Worm (Caenorhabditis elegans) whole organism, late embryonic: ENCODE results near the gene ssp-36.

Experiments used
- C38D4.7 ChIP-seq: fragments of 200-800 bp; sonication (Bioruptor generic); optimal IDR thresholded peaks from 2 replicates; lab custom pipeline; 2018; ENCODE audit warnings: mild to moderate bottlenecking, missing genetic modification characterization, moderate library complexity, missing compliant biosample characterization
- F13H6.1 ChIP-seq: sonication (generic microtip); optimal IDR thresholded peaks from 2 replicates; lab custom pipeline; 2016; ENCODE audit warnings: missing genetic modification characterization, missing compliant biosample characterization
- K02D7.2 ChIP-seq: sonication (generic microtip); optimal IDR thresholded peaks from 2 replicates; lab custom pipeline; 2017; ENCODE audit warnings: mild to moderate bottlenecking, missing genetic modification characterization, missing compliant biosample characterization
- K09A11.1 ChIP-seq: sonication (generic microtip); optimal IDR thresholded peaks from 2 replicates; lab custom pipeline; 2017; ENCODE audit warnings: antibody characterized with exemption, mild to moderate bottlenecking, missing genetic modification characterization, missing compliant biosample characterization; ENCODE audit not compliant: insufficient read depth
- Y22D7AL.16 ChIP-seq: sonication (generic microtip); optimal IDR thresholded peaks from 2 replicates; lab custom pipeline; 2016; ENCODE audit warnings: missing genetic modification characterization, missing compliant biosample characterization
- ceh-14 ChIP-seq: sonication (generic microtip); optimal IDR thresholded peaks from 2 replicates; lab custom pipeline; 2016; ENCODE audit warnings: missing genotype, missing genetic modification characterization, missing compliant biosample characterization
- ceh-19 ChIP-seq: fragments of 200-800 bp; sonication (Bioruptor generic); optimal IDR thresholded peaks from 2 replicates; lab custom pipeline; 2018; ENCODE audit warnings: mild to moderate bottlenecking, missing genetic modification characterization, missing compliant biosample characterization
- ceh-31 ChIP-seq: sonication (generic microtip); optimal IDR thresholded peaks from 2 replicates; lab custom pipeline; 2016; ENCODE audit warnings: missing genetic modification characterization, missing compliant biosample characterization
- ceh-9 ChIP-seq: sonication (generic microtip); optimal IDR thresholded peaks from 2 replicates; lab custom pipeline; 2016; ENCODE audit warnings: mild to moderate bottlenecking, missing genetic modification characterization, inconsistent platforms, missing compliant biosample characterization
- che-1 ChIP-seq: sonication (generic microtip); optimal IDR thresholded peaks from 2 replicates; lab custom pipeline; 2016; ENCODE audit warnings: mild to moderate bottlenecking, missing genetic modification characterization, missing compliant biosample characterization
- dmd-4 ChIP-seq: sonication (generic microtip); optimal IDR thresholded peaks from 2 replicates; lab custom pipeline; 2016; ENCODE audit warnings: borderline replicate concordance, missing genetic modification characterization, missing compliant biosample characterization
- dve-1 ChIP-seq: sonication (generic microtip); optimal IDR thresholded peaks from 2 replicates; lab custom pipeline; 2017; ENCODE audit warnings: antibody characterized with exemption, mild to moderate bottlenecking, missing genetic modification characterization, missing compliant biosample characterization
- elt-2 ChIP-seq: sonication (generic microtip); optimal IDR thresholded peaks from 2 replicates; lab custom pipeline; 2016; ENCODE audit warnings: missing genetic modification reagents, missing genetic modification characterization, missing compliant biosample characterization
- ets-4 ChIP-seq: sonication (generic microtip); optimal IDR thresholded peaks from 2 replicates; lab custom pipeline; 2016; ENCODE audit warnings: missing genetic modification characterization, missing compliant biosample characterization
- eyg-1 ChIP-seq: sonication (generic microtip); optimal IDR thresholded peaks from 2 replicates; lab custom pipeline; 2016; ENCODE audit warnings: missing genotype, missing genetic modification characterization, missing compliant biosample characterization
- fkh-10 ChIP-seq: fragments of 150-350 bp; optimal IDR thresholded peaks from 2 replicates; lab custom pipeline; 2014; ENCODE audit warnings: missing biosample characterization, missing genetic modification reagents, missing genetic modification characterization
- fkh-6 ChIP-seq: sonication (generic microtip); optimal IDR thresholded peaks from 2 replicates; lab custom pipeline; 2016; ENCODE audit warnings: missing genetic modification characterization, missing compliant biosample characterization
- gmeb-2 ChIP-seq: sonication (generic microtip); optimal IDR thresholded peaks from 2 replicates; lab custom pipeline; 2016; ENCODE audit warnings: missing genetic modification characterization, inconsistent platforms, missing compliant biosample characterization
- hlh-13 ChIP-seq: fragments of 200-800 bp; sonication (Bioruptor generic); optimal IDR thresholded peaks from 2 replicates; lab custom pipeline; 2018; ENCODE audit warnings: mild to moderate bottlenecking, missing genetic modification characterization, missing compliant biosample characterization
- hlh-15 ChIP-seq: sonication (generic microtip); optimal IDR thresholded peaks from 2 replicates; lab custom pipeline; 2016; ENCODE audit warnings: missing genetic modification characterization, missing compliant biosample characterization
- hlh-30 ChIP-seq: sonication (generic microtip); optimal IDR thresholded peaks from 2 replicates; lab custom pipeline; 2017; ENCODE audit warnings: antibody characterized with exemption, missing genetic modification characterization, missing compliant biosample characterization; ENCODE audit not compliant: insufficient read depth
- hlh-8 ChIP-seq: sonication (generic microtip); optimal IDR thresholded peaks from 2 replicates; lab custom pipeline; 2016; ENCODE audit warnings: missing genotype, missing genetic modification characterization, missing compliant biosample characterization
- lim-6 ChIP-seq: sonication (generic microtip); optimal IDR thresholded peaks from 2 replicates; lab custom pipeline; 2016; ENCODE audit warnings: missing genetic modification characterization, missing compliant biosample characterization
- lin-11 ChIP-seq: fragments of 200-800 bp; sonication (Bioruptor generic); optimal IDR thresholded peaks from 2 replicates; lab custom pipeline; 2018; ENCODE audit warnings: mild to moderate bottlenecking, missing genetic modification characterization, missing compliant biosample characterization
- madf-2 ChIP-seq: sonication (generic microtip); optimal IDR thresholded peaks from 2 replicates; lab custom pipeline; 2017; ENCODE audit warnings: missing genetic modification characterization, missing compliant biosample characterization
- nfya-1 ChIP-seq: sonication (generic microtip); optimal IDR thresholded peaks from 2 replicates; lab custom pipeline; 2017; ENCODE audit warnings: missing genetic modification characterization, mild to moderate bottlenecking, missing compliant biosample characterization, antibody characterized with exemption, moderate library complexity
- nhr-11 ChIP-seq: fragments of 150-350 bp; optimal IDR thresholded peaks from 2 replicates; lab custom pipeline; 2014; ENCODE audit warnings: missing biosample characterization, missing genetic modification characterization
- nhr-232 ChIP-seq: sonication (generic microtip); optimal IDR thresholded peaks from 2 replicates; lab custom pipeline; 2016; ENCODE audit warnings: missing genetic modification characterization, missing compliant biosample characterization
- pat-9 ChIP-seq: fragments of 200-800 bp; sonication (Bioruptor generic); optimal IDR thresholded peaks from 2 replicates; lab custom pipeline; 2018; ENCODE audit warnings: mild to moderate bottlenecking, missing genetic modification characterization, moderate library complexity, missing compliant biosample characterization
- pax-1 ChIP-seq: fragments of 150-350 bp; optimal IDR thresholded peaks from 2 replicates; lab custom pipeline; 2014; ENCODE audit warnings: missing biosample characterization, missing genetic modification characterization
- pha-2 ChIP-seq: sonication (generic microtip); optimal IDR thresholded peaks from 2 replicates; lab custom pipeline; 2017; ENCODE audit warnings: mild to moderate bottlenecking, missing genetic modification characterization, missing compliant biosample characterization
- pha-4 ChIP-seq: fragments of 150-350 bp; optimal IDR thresholded peaks from 2 replicates; lab custom pipeline; 2018; ENCODE audit warnings: missing biosample characterization, missing genetic modification reagents, missing genetic modification characterization
- pqm-1 ChIP-seq: sonication (generic microtip); optimal IDR thresholded peaks from 2 replicates; lab custom pipeline; 2016; ENCODE audit warnings: missing genetic modification characterization, missing compliant biosample characterization
- pros-1 ChIP-seq: fragments of 150-350 bp; optimal IDR thresholded peaks from 2 replicates; lab custom pipeline; 2014; ENCODE audit warnings: missing biosample characterization, missing genetic modification reagents, missing genetic modification characterization
- rnt-1 ChIP-seq: sonication (generic microtip); optimal IDR thresholded peaks from 2 replicates; lab custom pipeline; 2016; ENCODE audit warnings: missing genetic modification characterization, missing compliant biosample characterization
- unc-42 ChIP-seq: sonication (generic microtip); optimal IDR thresholded peaks from 2 replicates; lab custom pipeline; 2016; ENCODE audit warnings: missing genotype, missing genetic modification characterization, missing compliant biosample characterization
- unc-55 ChIP-seq: sonication (generic microtip); optimal IDR thresholded peaks from 2 replicates; lab custom pipeline; 2017; ENCODE audit warnings: missing biosample characterization, missing genetic modification reagents, missing genetic modification characterization
- zip-5 ChIP-seq: sonication (generic microtip); optimal IDR thresholded peaks from 2 replicates; lab custom pipeline; 2016; ENCODE audit warnings: missing genetic modification characterization, missing compliant biosample characterization

Gene ssp-36

DNA sequence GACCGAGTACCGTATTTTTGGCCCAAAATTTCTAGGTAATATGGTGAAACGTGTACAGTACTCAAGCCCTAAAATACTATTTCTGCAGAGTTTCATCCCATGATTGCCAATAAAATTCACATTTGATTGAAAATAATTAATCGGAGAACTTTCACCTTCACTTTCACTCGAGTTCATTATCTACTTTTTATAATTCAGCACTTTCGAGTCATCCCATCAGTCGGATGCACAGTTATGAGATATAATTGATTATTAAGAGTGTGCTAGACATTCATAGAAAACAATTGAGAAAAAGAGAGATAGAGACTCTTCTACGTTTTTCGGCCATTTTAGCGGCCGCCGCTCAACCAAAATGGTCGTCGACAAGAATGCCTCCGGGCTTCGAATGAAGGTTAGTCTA is 36.6 kb upstream of the ssp-36 start, which contains the start of gene fat-3:
Gene fat-3, plus strand, starts transcription at position 313 of the 400 bp plus-strand sequence.
- TF ChIP-seq nhr-232 (no peak), hlh-15 (no peak), ets-4 (tag; lab: Kevin White, UChicago) (no peak), eyg-1 (tag; lab: Kevin White, UChicago) (no peak), pqm-1 (tag; lab: Kevin White, UChicago) (no peak), rnt-1 (tag; lab: Kevin White, UChicago) (no peak), pha-4 (tag; lab: Kevin White, UChicago) (no peak), zip-5 (tag; lab: Kevin White, UChicago) (no peak), unc-55 (GFP tag; lab: Kevin White, UChicago) (no peak), Y22D7AL.16 (tag; lab: Kevin White, UChicago) (no peak), dve-1 (no peak), hlh-30 (no peak), K09A11.1 (tag; lab: Kevin White, UChicago) (no peak), ceh-14 (tag; lab: Kevin White, UChicago) (no peak), ceh-9 (tag; lab: Kevin White, UChicago) (no peak)
- TF ChIP-seq, all 69 proteins: peak for 0

DNA sequence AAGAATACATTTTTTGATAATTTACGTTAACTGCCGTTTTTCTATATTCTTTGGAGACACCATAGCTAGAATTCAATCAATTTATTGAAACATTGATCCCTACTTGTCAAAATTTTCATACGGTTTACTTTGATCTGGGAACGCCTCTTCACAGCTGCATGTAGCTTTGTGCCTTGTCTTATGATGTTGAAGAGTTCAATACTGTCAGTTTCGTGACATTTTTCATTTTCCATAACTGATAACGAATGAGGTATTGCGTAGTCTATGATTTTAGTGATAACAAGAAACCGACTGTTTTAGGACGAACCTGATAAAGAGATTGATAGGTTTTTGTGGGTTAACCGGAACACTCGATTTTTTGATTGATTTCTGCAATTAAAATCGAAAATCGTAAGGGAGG is 35.3 kb upstream of the ssp-36 start:
- TF ChIP-seq elt-2 (tag; lab: Kevin White, UChicago) (peak; percentile 94), dmd-4 (tag; lab: Kevin White, UChicago) (no peak)

DNA sequence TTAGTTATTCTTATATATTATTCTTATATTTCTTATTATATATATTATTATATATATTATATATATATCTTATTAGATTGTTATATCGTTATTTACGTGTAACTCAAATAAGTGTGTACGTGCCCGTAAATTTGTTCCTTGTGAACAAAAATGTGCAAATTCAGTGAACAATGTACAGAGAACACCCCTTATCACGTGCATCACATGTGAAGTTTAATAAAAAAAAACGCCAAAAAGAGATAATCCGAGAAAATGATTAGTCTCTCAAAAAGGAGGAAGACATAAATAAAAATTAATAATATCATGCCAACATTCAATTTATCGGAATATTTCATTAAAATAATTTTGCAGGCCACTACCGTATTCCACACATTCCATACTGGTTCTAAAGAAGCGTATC is 33.5 kb upstream of the ssp-36 start:
- TF ChIP-seq K02D7.2, result no peak
- no peak for TF ChIP-seq unc-42 (tag; lab: Kevin White, UChicago)
- TF ChIP-seq lim-6 (tag; lab: Kevin White, UChicago), result no peak
- TF ChIP-seq che-1 (tag; lab: Kevin White, UChicago), result no peak
- no peak for TF ChIP-seq pax-1 (tag; lab: Kevin White, UChicago)
- no peak for TF ChIP-seq nhr-11 (tag; lab: Kevin White, UChicago)
- TF ChIP-seq ceh-9 (tag; lab: Kevin White, UChicago), result no peak
- TF ChIP-seq pha-2, result no peak

DNA sequence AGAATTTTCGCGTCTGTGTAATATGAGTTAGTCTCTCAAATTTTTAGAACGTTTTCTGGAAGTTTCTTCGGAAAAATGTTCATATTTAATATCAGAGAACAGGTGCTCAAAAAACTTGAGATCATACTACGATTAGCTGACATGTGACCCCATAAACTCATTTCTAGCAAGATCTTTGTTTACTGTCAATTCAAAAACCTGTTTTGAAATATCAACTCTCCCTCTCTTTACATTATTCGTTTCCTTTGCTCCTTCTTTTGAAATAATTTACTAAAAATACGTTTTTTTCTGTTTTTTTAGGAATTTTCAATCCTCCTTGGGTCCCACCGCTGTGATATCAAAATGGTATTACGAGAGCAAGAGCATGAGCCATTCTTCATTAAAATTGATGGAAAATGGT is 33.0 kb upstream of the ssp-36 start, which contains the start of gene fat-4:
Gene fat-4, plus strand, starts transcription at position 301 of the 400 bp plus-strand sequence.
- no peak for TF ChIP-seq C38D4.7 (GFP tag; lab: Kevin White, UChicago)
- TF ChIP-seq dmd-4 (tag; lab: Kevin White, UChicago), result no peak
- no peak for TF ChIP-seq madf-2 (tag; lab: Kevin White, UChicago)
- TF ChIP-seq hlh-13 (GFP tag; lab: Kevin White, UChicago), result no peak
- no peak for TF ChIP-seq fkh-6 (tag; lab: Kevin White, UChicago)
- no peak for TF ChIP-seq F13H6.1 (tag; lab: Kevin White, UChicago)
- no peak for TF ChIP-seq hlh-8 (tag; lab: Kevin White, UChicago)
- TF ChIP-seq nfya-1 (tag; lab: Kevin White, UChicago), result no peak
- TF ChIP-seq elt-2 (tag; lab: Kevin White, UChicago), result no peak
- TF ChIP-seq lin-11 (tag; lab: Kevin White, UChicago), result no peak
- TF ChIP-seq nhr-11 (tag; lab: Kevin White, UChicago), result no peak
- TF ChIP-seq gmeb-2 (tag; lab: Kevin White, UChicago), result no peak
- TF ChIP-seq pqm-1 (tag; lab: Kevin White, UChicago), result no peak
- no peak for TF ChIP-seq pros-1 (tag; lab: Kevin White, UChicago)
- TF ChIP-seq fkh-10 (GFP tag; lab: Kevin White, UChicago), result no peak
- TF ChIP-seq ceh-19 (GFP tag; lab: Kevin White, UChicago), result no peak
- no peak for TF ChIP-seq pat-9 (tag; lab: Kevin White, UChicago)
- TF ChIP-seq ceh-31 (tag; lab: Kevin White, UChicago), result no peak
- no peak for TF ChIP-seq ceh-9 (tag; lab: Kevin White, UChicago)
